Fruit fly (Drosophila melanogaster) Kc167 (cell line): Measurements from ENCODE around the gene RpS6.

Experiments used
- Myc ChIP-seq: fragments of >200 bp; optimal IDR thresholded peaks from 2 replicates; lab custom pipeline; 2017; ENCODE audit warnings: missing external identifiers
- Sin3A ChIP-seq: fragments of >200 bp; optimal IDR thresholded peaks from 2 replicates; lab custom pipeline; 2018; ENCODE audit warnings: missing external identifiers
- insv ChIP-seq: fragments of >200 bp; optimal IDR thresholded peaks from 3 replicates; lab custom pipeline; 2018; ENCODE audit warnings: missing external identifiers
- psq ChIP-seq: fragments of >200 bp; optimal IDR thresholded peaks from 2 replicates; lab custom pipeline; 2017; ENCODE audit warnings: missing external identifiers
- ttk ChIP-seq: sonication (Bioruptor generic); optimal IDR thresholded peaks from 2 replicates; lab custom pipeline; 2017; ENCODE audit warnings: missing external identifiers

dm6 chrX:7854144-7854543, 47.0 kb downstream of the RpS6 start, which contains the start of gene CG10920:
- no peak for TF ChIP-seq Sin3A (lab: Kevin White, UChicago)
- no peak for TF ChIP-seq Myc
- no peak for TF ChIP-seq insv
- no peak for TF ChIP-seq psq (lab: Kevin White, UChicago)
- TF ChIP-seq ttk (lab: Kevin White, UChicago): no peak
